Worm (Caenorhabditis elegans): Measurements from ENCODE around the gene F42E8.1.
A peak's percentile ranks its signal among the peaks of the same experiment; 100 is the strongest.

The F42E8.1 gene

DNA sequence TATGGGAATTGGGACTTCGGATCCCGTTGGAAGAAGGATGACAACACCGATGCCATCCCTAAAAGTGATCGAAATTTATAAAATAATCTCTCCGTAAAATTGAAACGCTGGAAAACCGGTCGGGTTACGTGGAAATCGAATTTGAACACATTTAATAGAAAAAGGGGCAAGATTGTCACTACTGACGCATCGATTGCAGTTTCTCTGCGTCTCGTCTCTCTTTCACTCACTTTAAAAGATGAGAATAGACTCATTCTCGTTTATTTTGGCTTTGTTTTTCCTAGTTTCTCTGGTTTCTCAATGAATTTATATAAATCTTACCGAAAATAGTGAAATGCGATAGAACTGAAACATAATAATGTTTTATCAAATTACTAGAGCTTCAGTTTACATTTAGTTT is 20.3 kb upstream of the F42E8.1 start, which contains the start of gene scyl-1 (continued):
- TF ChIP-seq ets-4 (tag; optimal IDR thresholded peaks at IDR 0.05) (no peak), C38D4.7 (GFP tag; optimal IDR thresholded peaks at IDR 0.05) (no peak), ref-2 (tag; optimal IDR thresholded peaks at IDR 0.05) (peak; percentile 12), ceh-31 (tag; optimal IDR thresholded peaks at IDR 0.05) (peak; percentile 59), hlh-6 (tag; optimal IDR thresholded peaks at IDR 0.05) (no peak), ztf-16 (tag; optimal IDR thresholded peaks at IDR 0.05) (no peak), pha-2 (tag; optimal IDR thresholded peaks at IDR 0.05) (no peak), zip-5 (tag; optimal IDR thresholded peaks at IDR 0.05) (peak; percentile 15), nhr-11 (tag; optimal IDR thresholded peaks at IDR 0.05) (no peak), ama-1 (optimal IDR thresholded peaks at IDR 0.05) (no peak), ceh-19 (GFP tag; optimal IDR thresholded peaks at IDR 0.05) (peak; percentile 28), pax-1 (tag; optimal IDR thresholded peaks at IDR 0.05) (no peak), elt-4 (tag; optimal IDR thresholded peaks at IDR 0.05) (no peak), K02D7.2 (tag; optimal IDR thresholded peaks at IDR 0.05) (no peak), ceh-34 (tag; optimal IDR thresholded peaks at IDR 0.05) (peak; percentile 58), rnt-1 (tag; optimal IDR thresholded peaks at IDR 0.05) (peak; percentile 54)

DNA sequence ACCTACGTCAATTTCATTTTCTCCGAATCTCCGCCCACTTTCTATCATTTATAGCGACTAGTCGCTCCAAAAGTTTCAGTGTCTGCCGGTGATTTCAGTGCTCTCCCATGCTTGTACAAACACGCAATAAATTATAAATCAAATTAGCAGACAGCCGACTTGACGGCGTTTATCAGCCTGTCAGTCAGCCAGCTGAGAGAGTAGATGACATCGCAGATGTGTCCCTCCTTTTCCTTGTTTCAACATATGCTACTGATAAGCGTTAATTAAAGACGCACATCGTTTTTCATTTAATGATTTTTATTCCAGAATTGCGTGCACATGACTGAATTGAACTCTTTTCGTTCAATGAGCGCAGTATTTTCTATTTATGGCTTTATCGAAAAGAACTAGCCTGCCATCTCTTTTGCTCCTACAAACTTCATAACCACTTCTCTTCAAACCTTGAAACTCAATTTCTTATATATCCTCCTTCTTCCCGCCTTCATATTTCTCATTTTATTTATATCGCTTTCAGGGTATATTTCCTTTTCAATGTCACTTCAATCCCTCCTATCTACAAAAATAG is 18.7 kb upstream of the F42E8.1 start, which contains the start of gene lap-2:
lap-2 (plus strand) TSS at position 518 of the 568 bp plus-strand sequence.
- TF ChIP-seq unc-55 (GFP tag; optimal IDR thresholded peaks at IDR 0.05), result peak; percentile 31
- TF ChIP-seq elt-2 (tag; optimal IDR thresholded peaks at IDR 0.05), result peak; percentile 56
- TF ChIP-seq tbx-2 (tag; optimal IDR thresholded peaks at IDR 0.05), result no peak

DNA sequence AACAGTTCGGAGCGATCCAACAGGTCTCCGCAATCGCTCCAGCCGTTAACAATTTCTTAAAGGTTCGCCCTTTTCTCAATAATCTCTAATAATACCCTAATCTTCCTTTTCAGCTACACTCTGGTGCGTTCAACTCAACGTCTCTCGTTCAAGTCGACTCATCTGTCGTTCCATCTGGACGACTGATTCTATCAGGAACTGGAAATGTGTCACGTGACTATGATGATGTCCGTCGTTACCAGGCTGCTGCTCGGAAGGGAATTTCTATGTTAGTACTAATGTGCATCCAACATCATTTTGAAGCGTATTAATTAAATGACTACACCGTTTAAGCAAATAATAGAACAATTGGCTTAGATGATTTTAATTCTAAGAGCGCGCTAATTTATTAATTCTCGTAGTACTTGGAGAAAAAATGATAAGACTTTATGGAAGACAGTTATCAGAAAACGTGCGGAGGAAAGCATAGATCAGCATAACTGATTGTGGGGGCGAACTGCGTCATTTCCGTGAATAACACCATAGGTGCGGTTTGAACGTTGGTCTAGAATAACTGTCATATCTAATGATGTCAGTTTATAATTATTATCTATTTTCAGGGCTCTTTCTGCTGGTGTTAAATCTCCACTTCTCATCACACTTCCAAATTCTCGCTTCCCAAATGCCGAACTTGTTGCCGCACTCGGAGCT is 18.0 kb upstream of the F42E8.1 start:
- TF ChIP-seq zip-5 (tag; optimal IDR thresholded peaks at IDR 0.05), result no peak
- no peak for TF ChIP-seq pax-1 (tag; optimal IDR thresholded peaks at IDR 0.05)
- TF ChIP-seq hlh-30 (tag; optimal IDR thresholded peaks at IDR 0.05; ENCODE audit: insufficient read depth), result peak; percentile 56
- no peak for TF ChIP-seq pat-9 (tag; optimal IDR thresholded peaks at IDR 0.05)
- TF ChIP-seq dve-1 (tag; optimal IDR thresholded peaks at IDR 0.05), result no peak
- TF ChIP-seq T23F11.4 (GFP tag; optimal IDR thresholded peaks at IDR 0.05), result no peak
- no peak for TF ChIP-seq C08G9.2 (tag; optimal IDR thresholded peaks at IDR 0.05)
- peak; percentile 43 for TF ChIP-seq elt-2 (tag; optimal IDR thresholded peaks at IDR 0.05)
- TF ChIP-seq ceh-19 (GFP tag; optimal IDR thresholded peaks at IDR 0.05), result no peak

DNA sequence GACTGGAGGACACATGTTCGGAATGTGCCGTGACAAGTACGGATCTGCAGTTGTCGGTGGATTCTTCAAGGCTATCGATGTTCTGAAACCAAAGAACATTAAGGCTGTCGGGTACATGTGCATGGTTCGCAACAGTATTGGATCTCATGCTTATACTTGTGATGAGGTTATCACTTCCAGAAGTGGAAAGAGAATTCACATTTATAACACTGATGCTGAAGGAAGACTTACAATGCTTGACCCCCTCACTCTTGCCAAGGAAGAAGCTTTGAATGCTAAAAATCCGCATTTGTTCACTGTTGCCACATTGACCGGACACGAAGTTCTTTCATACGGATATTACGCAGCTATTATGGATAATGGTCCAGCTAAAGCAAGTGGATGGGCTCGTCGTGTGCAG is 16.9 kb upstream of the F42E8.1 start:
- TF ChIP-seq mec-3 (tag; optimal IDR thresholded peaks at IDR 0.05; ENCODE audit: borderline replicate concordance), result no peak

DNA sequence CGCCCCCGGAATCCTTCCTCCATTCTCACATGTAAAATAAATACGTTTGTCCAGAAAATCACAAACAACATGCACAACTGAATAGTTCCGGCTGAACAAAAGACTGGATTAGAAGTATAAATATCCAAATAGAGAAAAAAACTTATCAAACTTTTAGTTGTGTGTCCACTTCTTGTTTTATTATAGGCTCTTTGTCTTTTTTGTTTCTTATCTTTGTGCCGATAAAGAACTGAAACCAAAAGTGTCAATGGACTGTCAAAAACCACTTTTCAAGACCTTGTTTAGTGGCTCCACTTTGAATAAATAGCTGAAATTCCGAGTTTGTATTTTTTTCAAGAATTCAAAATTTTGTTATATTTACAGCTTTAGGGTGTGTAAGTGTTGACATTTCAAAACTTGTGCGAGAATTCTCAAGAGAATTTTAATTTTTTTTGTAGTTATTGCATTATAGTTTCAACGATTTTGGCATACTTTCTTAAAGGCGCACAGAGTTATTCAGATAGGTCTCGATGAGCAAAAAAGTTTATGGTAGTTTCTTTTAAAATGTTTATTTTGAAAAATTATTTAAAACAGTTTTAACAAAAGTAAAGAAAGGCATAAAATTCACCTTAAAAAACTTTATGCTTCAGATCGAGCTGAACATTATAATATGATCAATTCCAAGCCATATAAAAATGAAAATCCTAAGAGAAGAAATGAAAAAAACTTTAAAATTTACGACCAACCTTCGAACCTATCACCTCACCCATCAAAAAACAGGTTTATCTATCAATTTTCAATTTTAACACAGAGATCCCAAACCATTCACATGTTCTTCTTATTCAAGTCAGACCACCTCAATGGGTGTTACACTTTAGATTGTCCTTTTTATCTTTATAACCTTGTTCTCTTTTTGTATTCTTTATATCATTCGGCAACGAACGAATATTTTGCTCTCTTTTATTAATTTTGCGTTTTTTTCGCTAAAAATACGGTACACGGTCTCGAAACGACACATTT is 15.5 kb upstream of the F42E8.1 start:
- TF ChIP-seq madf-2 (tag; optimal IDR thresholded peaks at IDR 0.05) (no peak), C08G9.2 (tag; optimal IDR thresholded peaks at IDR 0.05) (no peak), elt-4 (tag; optimal IDR thresholded peaks at IDR 0.05) (no peak), elt-2 (tag; optimal IDR thresholded peaks at IDR 0.05) (peak; percentile 7), tbx-7 (tag; optimal IDR thresholded peaks at IDR 0.05) (no peak), sox-4 (tag; optimal IDR thresholded peaks at IDR 0.05) (no peak), unc-42 (tag; optimal IDR thresholded peaks at IDR 0.05) (no peak)

All from whole organism, late embryonic.